Worm (Caenorhabditis elegans) whole organism, L2 larva: ENCODE measurements around the gene Y50D7A.10.

Experiments
- R02D3.7 ChIP-seq: fragments of 150-350 bp; optimal IDR thresholded peaks from 2 replicates; lab custom pipeline; 2014; ENCODE audit warnings: missing biosample characterization, missing genetic modification characterization
- alr-1 ChIP-seq: fragments of 150-350 bp; optimal IDR thresholded peaks from 2 replicates; lab custom pipeline; 2014; ENCODE audit warnings: missing biosample characterization, missing genetic modification characterization
- elt-1 ChIP-seq: fragments of 150-350 bp; optimal IDR thresholded peaks from 2 replicates; lab custom pipeline; 2014; ENCODE audit warnings: missing biosample characterization, missing genetic modification characterization
- fos-1 ChIP-seq: fragments of 150-350 bp; optimal IDR thresholded peaks from 2 replicates; lab custom pipeline; 2014; ENCODE audit warnings: missing biosample characterization, missing genetic modification characterization
- lin-13 ChIP-seq: fragments of 150-350 bp; optimal IDR thresholded peaks from 2 replicates; lab custom pipeline; 2014; ENCODE audit warnings: missing biosample characterization, missing genetic modification reagents, missing genetic modification characterization
- lin-39 ChIP-seq: fragments of 150-350 bp; optimal IDR thresholded peaks from 2 replicates; lab custom pipeline; 2014; ENCODE audit warnings: missing biosample characterization, missing genetic modification reagents, missing genetic modification characterization
- lsy-2 ChIP-seq, 2 experiments: fragments of 150-350 bp in 1 of 2; sonication (generic microtip) in 1 of 2; optimal IDR thresholded peaks; 2 replicates each; lab custom pipeline; 2014 to 2017; ENCODE audit warnings: missing biosample characterization in 2 of 2, missing genetic modification characterization in 2 of 2
- nhr-11 ChIP-seq: fragments of 150-350 bp; optimal IDR thresholded peaks from 2 replicates; lab custom pipeline; 2014; ENCODE audit warnings: missing biosample characterization, missing genetic modification characterization
- nhr-21 ChIP-seq: fragments of 150-350 bp; optimal IDR thresholded peaks from 2 replicates; lab custom pipeline; 2014; ENCODE audit warnings: missing biosample characterization, missing genetic modification characterization
- unc-62 ChIP-seq: fragments of 150-350 bp; optimal IDR thresholded peaks from 2 replicates; lab custom pipeline; 2014; ENCODE audit warnings: missing biosample characterization, missing genetic modification reagents, missing genetic modification characterization
- zag-1 ChIP-seq: fragments of 150-350 bp; optimal IDR thresholded peaks from 2 replicates; lab custom pipeline; 2014; ENCODE audit warnings: missing biosample characterization, missing genetic modification characterization
- ztf-1 ChIP-seq: fragments of 200-800 bp; sonication (Bioruptor generic); conservative IDR thresholded peaks from 2 replicates; pipeline ENCODE4 v1.3.6; 2022; ENCODE audit warnings: missing genetic modification characterization, missing compliant biosample characterization
- ztf-11 ChIP-seq: sonication (generic microtip); optimal IDR thresholded peaks from 2 replicates; lab custom pipeline; 2017; ENCODE audit warnings: missing biosample characterization, missing genetic modification characterization
- ztf-4 ChIP-seq: fragments of 150-350 bp; optimal IDR thresholded peaks from 2 replicates; lab custom pipeline; 2014; ENCODE audit warnings: missing biosample characterization, missing genetic modification characterization

ce11 chrIII:304564-304963 lies 10.7 kb upstream of the Y50D7A.10 start:
- TF ChIP-seq nhr-21 (tag; lab: Kevin White, UChicago) = no peak
- no peak for TF ChIP-seq lin-39 (tag; lab: Kevin White, UChicago)
- TF ChIP-seq ztf-1 (GFP tag; lab: Robert Waterston, UW) = no peak
- TF ChIP-seq elt-1 (tag; lab: Kevin White, UChicago) = no peak
- no peak for TF ChIP-seq ztf-11
- no peak for TF ChIP-seq fos-1 (tag; lab: Kevin White, UChicago)
- no peak for TF ChIP-seq R02D3.7 (tag; lab: Kevin White, UChicago)
- TF ChIP-seq nhr-11 (tag; lab: Kevin White, UChicago) = no peak
- TF ChIP-seq lsy-2 (tag; optimal IDR thresholded peaks at IDR 0.05; lab: Kevin White, UChicago) = no peak
- no peak for TF ChIP-seq unc-62 (GFP tag; lab: Kevin White, UChicago)
- no peak for TF ChIP-seq zag-1
- TF ChIP-seq lin-13 (GFP tag; lab: Kevin White, UChicago) = no peak
- no peak for TF ChIP-seq ztf-4 (tag; lab: Kevin White, UChicago)
- no peak for TF ChIP-seq alr-1 (tag; lab: Kevin White, UChicago)
